Fruit fly (Drosophila melanogaster) whole organism, embryonic: ENCODE data around the gene Dhod.
A peak's percentile ranks its signal among the peaks of the same experiment; 100 is the strongest.

Experiments
- ATbp ChIP-seq: fragments of 200-800 bp; sonication (Bioruptor generic); optimal IDR thresholded peaks from 2 replicates; lab custom pipeline; 2017; ENCODE audit warnings: missing biosample characterization, mild to moderate bottlenecking, missing genetic modification characterization, missing genetic modification reagents
- Bgb ChIP-seq: fragments of 200-800 bp; sonication (Bioruptor generic); IDR thresholded peaks from 2 replicates; pipeline ENCODE4 v1.3.6; 2022; ENCODE audit warnings: missing biosample characterization, missing genetic modification characterization; ENCODE audit not compliant: partially characterized antibody
- CG10543 ChIP-seq: fragments of 200-800 bp; sonication (Bioruptor generic); optimal IDR thresholded peaks from 3 replicates; lab custom pipeline; 2017; ENCODE audit warnings: missing biosample characterization, mild to moderate bottlenecking, missing genetic modification characterization, moderate library complexity
- CG11560 ChIP-seq: fragments of 200-800 bp; sonication (Bioruptor generic); IDR thresholded peaks from 3 replicates; pipeline ENCODE4 v1.3.6; 2022; ENCODE audit warnings: missing biosample characterization, missing genetic modification characterization
- CG14860 ChIP-seq: fragments of 200-800 bp; sonication (Bioruptor generic); IDR thresholded peaks from 3 replicates; pipeline ENCODE4 v1.3.6; 2022; ENCODE audit warnings: missing biosample characterization, missing genetic modification characterization; ENCODE audit not compliant: partially characterized antibody
- CG1647 ChIP-seq: fragments of 200-800 bp; sonication (Bioruptor generic); optimal IDR thresholded peaks from 3 replicates; lab custom pipeline; 2016; ENCODE audit warnings: missing biosample characterization, missing genetic modification characterization
- CG16813 ChIP-seq: fragments of 200-800 bp; sonication (Bioruptor generic); IDR thresholded peaks from 3 replicates; pipeline ENCODE4 v1.3.6; 2022; ENCODE audit warnings: missing biosample characterization, missing genetic modification characterization; ENCODE audit not compliant: partially characterized antibody
- CG17361 ChIP-seq: fragments of 200-800 bp; sonication (Bioruptor generic); IDR thresholded peaks from 3 replicates; pipeline ENCODE4 v1.3.6; 2022; ENCODE audit warnings: missing biosample characterization, missing genetic modification characterization
- CG17385 ChIP-seq: fragments of 200-800 bp; sonication (Bioruptor generic); optimal IDR thresholded peaks from 3 replicates; lab custom pipeline; 2018; ENCODE audit warnings: missing biosample characterization, mild to moderate bottlenecking, missing genetic modification characterization
- CG2199 ChIP-seq: fragments of 200-800 bp; sonication (Bioruptor generic); IDR thresholded peaks from 3 replicates; pipeline ENCODE4 v1.3.6; 2022; ENCODE audit warnings: missing biosample characterization, missing genetic modification characterization
- CG32772 ChIP-seq: fragments of 200-800 bp; sonication (Bioruptor generic); IDR thresholded peaks from 2 replicates; pipeline ENCODE4 v1.3.6; 2022; ENCODE audit warnings: missing biosample characterization, missing genetic modification characterization
- CG8290 ChIP-seq, 3 experiments: fragments of 200-800 bp; sonication (Bioruptor generic); optimal IDR thresholded peaks; 2 replicates each; lab custom pipeline; 2016 to 2019; ENCODE audit warnings: missing biosample characterization in 3 of 3, missing genetic modification characterization in 3 of 3, mild to moderate bottlenecking in 2 of 3, moderate library complexity in 1 of 3
- CG8765 ChIP-seq: fragments of 200-800 bp; sonication (Bioruptor generic); IDR thresholded peaks from 2 replicates; pipeline ENCODE4 v1.3.6; 2022; ENCODE audit warnings: missing biosample characterization, missing genetic modification characterization
- Camta ChIP-seq: fragments of 200-800 bp; sonication (Bioruptor generic); optimal IDR thresholded peaks from 2 replicates; lab custom pipeline; 2016; ENCODE audit warnings: missing biosample characterization, missing genetic modification characterization
- D19A ChIP-seq: fragments of 200-800 bp; optimal IDR thresholded peaks from 3 replicates; lab custom pipeline; 2019; ENCODE audit warnings: missing biosample characterization, mild to moderate bottlenecking, missing genetic modification characterization, moderate library complexity
- Dll ChIP-seq: fragments of 200-800 bp; sonication (Bioruptor generic); IDR thresholded peaks from 4 replicates; pipeline ENCODE4 v1.3.6; 2022; ENCODE audit warnings: missing biosample characterization, missing genetic modification characterization; ENCODE audit not compliant: partially characterized antibody
- Eip74EF ChIP-seq, 2 experiments: fragments of 200-800 bp in 1 of 2; fragments of >200 bp in 1 of 2; sonication (Bioruptor generic) in 1 of 2; optimal IDR thresholded peaks; 2 replicates each; lab custom pipeline; 2017 to 2019; ENCODE audit warnings: missing biosample characterization in 2 of 2, missing genetic modification characterization in 2 of 2, mild to moderate bottlenecking in 1 of 2, moderate library complexity in 1 of 2
- Hey ChIP-seq: fragments of 200-800 bp; sonication (Bioruptor generic); optimal IDR thresholded peaks from 3 replicates; lab custom pipeline; 2018; ENCODE audit warnings: missing biosample characterization, mild to moderate bottlenecking, missing genetic modification characterization
- Hr51 ChIP-seq, 2 experiments: fragments of 200-800 bp; sonication (Bioruptor generic); optimal IDR thresholded peaks; 2 replicates in 1 of 2; 3 replicates in 1 of 2; lab custom pipeline; 2016 to 2018; ENCODE audit warnings: missing biosample characterization in 2 of 2, missing genetic modification characterization in 2 of 2, mild to moderate bottlenecking in 1 of 2, moderate library complexity in 1 of 2
- Lim3 ChIP-seq: fragments of 200-800 bp; sonication (Bioruptor generic); IDR thresholded peaks from 2 replicates; pipeline ENCODE4 v1.3.6; 2022; ENCODE audit warnings: missing biosample characterization, missing genetic modification characterization
- Nf-YA ChIP-seq: fragments of 200-800 bp; sonication (Bioruptor generic); IDR thresholded peaks from 2 replicates; pipeline ENCODE4 v1.3.6; 2022; ENCODE audit warnings: missing biosample characterization, missing genetic modification characterization
- Oaz ChIP-seq: fragments of 200-800 bp; sonication (Bioruptor generic); IDR thresholded peaks from 2 replicates; pipeline ENCODE4 v1.3.6; 2022; ENCODE audit warnings: missing biosample characterization, missing genetic modification characterization
- Opbp ChIP-seq: fragments of 200-800 bp; sonication (Bioruptor generic); IDR thresholded peaks from 3 replicates; pipeline ENCODE4 v1.3.6; 2022; ENCODE audit warnings: missing biosample characterization, missing genetic modification characterization; ENCODE audit not compliant: partially characterized antibody
- PHDP ChIP-seq: fragments of 200-800 bp; sonication (Bioruptor generic); optimal IDR thresholded peaks from 3 replicates; lab custom pipeline; 2018; ENCODE audit warnings: missing biosample characterization, mild to moderate bottlenecking, missing genetic modification characterization, moderate library complexity
- Pdp1 ChIP-seq, 2 experiments: fragments of 200-800 bp; sonication (Bioruptor generic); optimal IDR thresholded peaks; 3 replicates each; lab custom pipeline; 2016; ENCODE audit warnings: missing biosample characterization in 2 of 2, missing genetic modification characterization in 2 of 2, mild to moderate bottlenecking in 1 of 2, moderate library complexity in 1 of 2
- ato ChIP-seq: fragments of 200-800 bp; sonication (Bioruptor generic); IDR thresholded peaks from 2 replicates; pipeline ENCODE4 v1.3.6; 2022; ENCODE audit warnings: missing biosample characterization, missing genetic modification characterization; ENCODE audit not compliant: partially characterized antibody
- btn ChIP-seq: fragments of 200-800 bp; sonication (Bioruptor generic); optimal IDR thresholded peaks from 2 replicates; lab custom pipeline; 2016; ENCODE audit warnings: missing biosample characterization, missing genetic modification characterization
- crol ChIP-seq: fragments of 200-800 bp; sonication (Bioruptor generic); IDR thresholded peaks from 2 replicates; pipeline ENCODE4 v1.3.6; 2022; ENCODE audit warnings: missing biosample characterization, missing genetic modification characterization
- exex ChIP-seq: fragments of 200-800 bp; sonication (Bioruptor generic); optimal IDR thresholded peaks from 4 replicates; lab custom pipeline; 2018; ENCODE audit warnings: missing biosample characterization, mild to moderate bottlenecking, missing genetic modification characterization, moderate library complexity
- gro ChIP-seq: fragments of 200-800 bp; sonication (Bioruptor generic); optimal IDR thresholded peaks from 2 replicates; lab custom pipeline; 2016; ENCODE audit warnings: missing biosample characterization, missing genetic modification characterization
- gsb ChIP-seq: fragments of 200-800 bp; sonication (Bioruptor generic); IDR thresholded peaks from 2 replicates; pipeline ENCODE4 v1.3.6; 2022; ENCODE audit warnings: missing biosample characterization, missing genetic modification characterization
- gsb-n ChIP-seq: fragments of 200-800 bp; sonication (Bioruptor generic); optimal IDR thresholded peaks from 3 replicates; lab custom pipeline; 2018; ENCODE audit warnings: missing biosample characterization, mild to moderate bottlenecking, missing genetic modification characterization
- hb ChIP-seq: fragments of 200-800 bp; sonication (Bioruptor generic); IDR thresholded peaks from 3 replicates; pipeline ENCODE4 v1.3.6; 2022; ENCODE audit warnings: missing biosample characterization, missing genetic modification characterization; ENCODE audit not compliant: partially characterized antibody
- hbn ChIP-seq: fragments of 200-800 bp; sonication (Bioruptor generic); IDR thresholded peaks from 2 replicates; pipeline ENCODE4 v1.3.6; 2022; ENCODE audit warnings: missing biosample characterization, missing genetic modification characterization; ENCODE audit not compliant: partially characterized antibody
- knrl ChIP-seq: fragments of 200-800 bp; sonication (Bioruptor generic); IDR thresholded peaks from 3 replicates; pipeline ENCODE4 v1.3.6; 2022; ENCODE audit warnings: missing biosample characterization, missing genetic modification characterization; ENCODE audit not compliant: partially characterized antibody
- lola ChIP-seq, 3 experiments: fragments of >200 bp in 2 of 3; fragments of 200-800 bp in 1 of 3; sonication (Bioruptor generic) in 1 of 3; optimal IDR thresholded peaks; 2 replicates each; lab custom pipeline; 2017 to 2019; ENCODE audit warnings: missing biosample characterization in 3 of 3, missing genetic modification characterization in 3 of 3, mild to moderate bottlenecking in 1 of 3, moderate library complexity in 1 of 3
- mirr ChIP-seq: fragments of 200-800 bp; sonication (Bioruptor generic); optimal IDR thresholded peaks from 3 replicates; lab custom pipeline; 2018; ENCODE audit warnings: missing biosample characterization, mild to moderate bottlenecking, missing genetic modification characterization
- oc ChIP-seq: fragments of 200-800 bp; sonication (Bioruptor generic); optimal IDR thresholded peaks from 2 replicates; lab custom pipeline; 2018; ENCODE audit warnings: missing biosample characterization, mild to moderate bottlenecking, missing genetic modification characterization, moderate library complexity
- sd ChIP-seq: fragments of 200-800 bp; sonication (Bioruptor generic); optimal IDR thresholded peaks from 3 replicates; lab custom pipeline; 2018; ENCODE audit warnings: missing biosample characterization, mild to moderate bottlenecking, missing genetic modification characterization, moderate library complexity
- sna ChIP-seq: fragments of 200-800 bp; sonication (Bioruptor generic); IDR thresholded peaks from 2 replicates; pipeline ENCODE4 v1.3.6; 2022; ENCODE audit warnings: missing biosample characterization, missing genetic modification characterization; ENCODE audit not compliant: partially characterized antibody
- sqz ChIP-seq: fragments of 200-800 bp; sonication (Bioruptor generic); optimal IDR thresholded peaks from 3 replicates; lab custom pipeline; 2018; ENCODE audit warnings: missing biosample characterization, mild to moderate bottlenecking, missing genetic modification characterization
- sug ChIP-seq: fragments of 200-800 bp; optimal IDR thresholded peaks from 2 replicates; lab custom pipeline; 2019; ENCODE audit warnings: missing biosample characterization, mild to moderate bottlenecking, missing genetic modification characterization, moderate library complexity
- tin ChIP-seq: fragments of 200-800 bp; sonication (Bioruptor generic); optimal IDR thresholded peaks from 3 replicates; lab custom pipeline; 2016; ENCODE audit warnings: missing biosample characterization, missing genetic modification characterization
- tna ChIP-seq: fragments of 200-800 bp; sonication (Bioruptor generic); IDR thresholded peaks from 2 replicates; pipeline ENCODE4 v1.3.6; 2022; ENCODE audit warnings: missing biosample characterization, missing genetic modification characterization; ENCODE audit not compliant: partially characterized antibody
- vnd ChIP-seq: fragments of 200-800 bp; sonication (Bioruptor generic); IDR thresholded peaks from 3 replicates; pipeline ENCODE4 v1.3.6; 2022; ENCODE audit warnings: missing biosample characterization, missing genetic modification characterization; ENCODE audit not compliant: partially characterized antibody
- vvl ChIP-seq: fragments of 200-800 bp; sonication (Bioruptor generic); IDR thresholded peaks from 2 replicates; pipeline ENCODE4 v1.3.6; 2022; ENCODE audit warnings: missing biosample characterization, missing genetic modification characterization
- wek ChIP-seq: fragments of 200-800 bp; sonication (Bioruptor generic); optimal IDR thresholded peaks from 3 replicates; lab custom pipeline; 2018; ENCODE audit warnings: missing biosample characterization, mild to moderate bottlenecking, missing genetic modification characterization, moderate library complexity

The Dhod gene

dm6 chr3R:8668024-8668856 lies 15.5 kb upstream of the Dhod start (continued):
- peak; percentile 93 for TF ChIP-seq exex (tag; lab: Kevin White, UChicago)
- TF ChIP-seq gro = peak; percentile 17
- TF ChIP-seq Opbp = peak; percentile 92
- peak; percentile 42 for TF ChIP-seq sd
- TF ChIP-seq wek (GFP tag; lab: Kevin White, UChicago) = peak; percentile 9
- no peak for TF ChIP-seq lola (GFP tag; optimal IDR thresholded peaks at IDR 0.05; lab: Kevin White, UChicago)
- TF ChIP-seq hbn (GFP tag; lab: Robert Waterston, UW) = peak; percentile 37; the same call in 1 of the 2 replicates
- TF ChIP-seq Pdp1 (GFP tag; optimal IDR thresholded peaks at IDR 0.05; lab: Kevin White, UChicago) = peak in 1 of 2 experiments; percentile 96
- TF ChIP-seq sna (GFP tag; lab: Robert Waterston, UW) = peak; percentile 44; the same call in 1 of the 2 replicates
- peak; percentile 35 for TF ChIP-seq vnd
- peak; percentile 70 for TF ChIP-seq Bgb (GFP tag; lab: Robert Waterston, UW)
- TF ChIP-seq hb = peak; percentile 68
- peak; percentile 91 for TF ChIP-seq ato (GFP tag; lab: Robert Waterston, UW)
- TF ChIP-seq CG14860 = peak; percentile 52
- TF ChIP-seq CG8290 (GFP tag; optimal IDR thresholded peaks at IDR 0.05; lab: Kevin White, UChicago) = no peak
- TF ChIP-seq CG8290 (tag; optimal IDR thresholded peaks at IDR 0.05; lab: Kevin White, UChicago) = peak in 1 of 2 experiments; percentile 23
- TF ChIP-seq CG10543 (GFP tag; lab: Kevin White, UChicago) = peak; percentile 1
- TF ChIP-seq vvl (GFP tag; lab: Robert Waterston, UW) = peak; percentile 67
- TF ChIP-seq CG11560 (tag; lab: Robert Waterston, UW) = no peak
- no peak; the same call in 2 of the 3 replicates for TF ChIP-seq CG2199 (GFP tag; lab: Robert Waterston, UW)
- TF ChIP-seq mirr (GFP tag; lab: Kevin White, UChicago) = peak; percentile 77
- no peak for TF ChIP-seq Lim3 (GFP tag; lab: Robert Waterston, UW)
- TF ChIP-seq sqz (GFP tag; lab: Kevin White, UChicago) = no peak
- peak; percentile 75 for TF ChIP-seq crol (GFP tag; lab: Robert Waterston, UW)
- TF ChIP-seq D19A (tag; lab: Kevin White, UChicago) = peak; percentile 52
- peak in 1 of 2 experiments; percentile 22 for TF ChIP-seq Hr51 (GFP tag; optimal IDR thresholded peaks at IDR 0.05; lab: Kevin White, UChicago)
- TF ChIP-seq Dll (GFP tag; lab: Robert Waterston, UW) = 0 out of 4 replicates have a peak, but pooled peaks have one; percentile 36
- TF ChIP-seq tna (GFP tag; lab: Robert Waterston, UW) = peak; percentile 76
- no peak for TF ChIP-seq Hey (tag; lab: Kevin White, UChicago)
- peak; percentile 36 for TF ChIP-seq knrl (GFP tag; lab: Robert Waterston, UW)

- TF ChIP-seq CG17361 (no peak), Oaz (GFP tag; lab: Robert Waterston, UW) (no peak), Camta (GFP tag; lab: Kevin White, UChicago) (no peak), CG16813 (GFP tag; lab: Robert Waterston, UW) (no peak), CG17385 (GFP tag; lab: Kevin White, UChicago) (no peak), CG32772 (GFP tag; lab: Robert Waterston, UW) (no peak), CG8765 (GFP tag; lab: Robert Waterston, UW) (no peak), sug (tag; lab: Kevin White, UChicago) (no peak), tin (GFP tag; lab: Kevin White, UChicago) (no peak), Eip74EF (GFP tag; optimal IDR thresholded peaks at IDR 0.05; lab: Kevin White, UChicago) (no peak), gsb (GFP tag; lab: Robert Waterston, UW) (no peak), PHDP (tag; lab: Kevin White, UChicago) (no peak), gsb-n (tag; lab: Kevin White, UChicago) (no peak), Nf-YA (GFP tag; lab: Robert Waterston, UW) (no peak), ATbp (no peak), oc (tag; lab: Kevin White, UChicago) (no peak), CG1647 (no peak), btn (GFP tag; lab: Kevin White, UChicago) (no peak)
Measured at dm6 chr3R:8667568-8667967, 14.9 kb upstream of the Dhod start, which contains the start of gene CG8036. TSS of gene CG8036 (plus strand) at chr3R:8667868.
